Worm (Caenorhabditis elegans): Measurements from ENCODE around the gene fut-3.
A peak's percentile ranks its signal among the peaks of the same experiment; 100 is the strongest.

The fut-3 gene

DNA sequence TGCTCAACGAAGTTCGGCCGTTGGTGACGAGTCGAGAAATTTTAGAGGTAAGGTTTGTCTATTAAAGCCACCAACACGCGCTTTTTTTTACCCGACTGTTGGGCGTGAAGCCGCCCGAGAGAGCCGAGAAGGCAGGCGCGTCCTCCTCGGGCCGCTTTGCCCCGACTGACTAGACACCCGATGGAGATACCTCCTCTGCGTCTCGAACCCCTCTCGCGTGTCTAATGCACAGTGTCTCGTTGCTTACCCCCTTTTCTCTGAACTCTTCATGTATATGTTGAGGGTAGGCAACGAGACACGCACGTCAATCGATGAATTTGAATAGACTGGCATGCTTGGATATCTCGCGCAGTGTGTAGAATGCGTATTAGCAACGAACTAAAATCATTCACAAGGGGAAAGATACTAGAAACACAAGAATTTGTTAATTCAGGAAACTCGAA lies 2.2 kb upstream of the fut-3 start (continued):
- TF ChIP-seq nhr-232 (tag; optimal IDR thresholded peaks at IDR 0.05): peak; percentile 42
- peak; percentile 30 for TF ChIP-seq fax-1 (tag; optimal IDR thresholded peaks at IDR 0.05)
- TF ChIP-seq ceh-18 (tag; optimal IDR thresholded peaks at IDR 0.05): peak; percentile 90
- TF ChIP-seq ceh-34 (tag; optimal IDR thresholded peaks at IDR 0.05): peak; percentile 90
- TF ChIP-seq unc-86 (tag; optimal IDR thresholded peaks at IDR 0.05): peak; percentile 72
- TF ChIP-seq unc-55 (GFP tag; optimal IDR thresholded peaks at IDR 0.05): peak; percentile 66
- peak; percentile 72 for TF ChIP-seq ceh-14 (tag; optimal IDR thresholded peaks at IDR 0.05)
- peak; percentile 87 for TF ChIP-seq ceh-45 (GFP tag; IDR thresholded peaks at IDR 0.05)
- peak; percentile 75 for TF ChIP-seq K02D7.2 (tag; optimal IDR thresholded peaks at IDR 0.05)
- TF ChIP-seq hlh-13 (GFP tag; optimal IDR thresholded peaks at IDR 0.05): peak; percentile 45
- TF ChIP-seq ceh-19 (GFP tag; optimal IDR thresholded peaks at IDR 0.05): peak; percentile 91
- TF ChIP-seq npax-4 (tag; optimal IDR thresholded peaks at IDR 0.05): no peak
- peak; percentile 44 for TF ChIP-seq syd-9 (tag; optimal IDR thresholded peaks at IDR 0.05)
- TF ChIP-seq ceh-22 (tag; optimal IDR thresholded peaks at IDR 0.05): peak; percentile 68
- TF ChIP-seq pros-1 (tag; optimal IDR thresholded peaks at IDR 0.05): peak; percentile 92
- TF ChIP-seq ama-1 (optimal IDR thresholded peaks at IDR 0.05): peak; percentile 98
- TF ChIP-seq ceh-31 (tag; optimal IDR thresholded peaks at IDR 0.05): peak; percentile 89
- no peak for TF ChIP-seq elt-4 (tag; optimal IDR thresholded peaks at IDR 0.05)
- peak; percentile 87 for TF ChIP-seq T23F11.4 (GFP tag; optimal IDR thresholded peaks at IDR 0.05)
- no peak for TF ChIP-seq pqm-1 (tag; optimal IDR thresholded peaks at IDR 0.05)
- TF ChIP-seq hlh-30 (tag; optimal IDR thresholded peaks at IDR 0.05; ENCODE audit: insufficient read depth): peak; percentile 55
- TF ChIP-seq ceh-48 (tag; optimal IDR thresholded peaks at IDR 0.05): peak; percentile 74
- peak; percentile 55 for TF ChIP-seq ahr-1 (tag; optimal IDR thresholded peaks at IDR 0.05)
- TF ChIP-seq ets-4 (tag; optimal IDR thresholded peaks at IDR 0.05): peak; percentile 43
- TF ChIP-seq eyg-1 (tag; optimal IDR thresholded peaks at IDR 0.05): no peak
- TF ChIP-seq ttx-3 (tag; optimal IDR thresholded peaks at IDR 0.05): no peak
- TF ChIP-seq unc-3 (GFP tag; conservative IDR thresholded peaks at IDR 0.05): peak; percentile 93
- TF ChIP-seq unc-3 (tag; optimal IDR thresholded peaks at IDR 0.05): no peak
- TF ChIP-seq hlh-6 (tag; optimal IDR thresholded peaks at IDR 0.05): peak; percentile 22
- peak; percentile 52; the same call in 1 of the 2 replicates for TF ChIP-seq sox-2 (GFP tag; IDR thresholded peaks at IDR 0.05)
- peak; percentile 81 for TF ChIP-seq F13H6.1 (tag; optimal IDR thresholded peaks at IDR 0.05)
- TF ChIP-seq K09A11.1 (tag; optimal IDR thresholded peaks at IDR 0.05; ENCODE audit: insufficient read depth): peak; percentile 60
- TF ChIP-seq pag-3 (tag; optimal IDR thresholded peaks at IDR 0.05; ENCODE audit: borderline replicate concordance): no peak
- peak; percentile 64 for TF ChIP-seq hlh-8 (tag; optimal IDR thresholded peaks at IDR 0.05)
- TF ChIP-seq unc-42 (tag; optimal IDR thresholded peaks at IDR 0.05): peak; percentile 36
- TF ChIP-seq ceh-2 (tag; optimal IDR thresholded peaks at IDR 0.05): peak; percentile 54

DNA sequence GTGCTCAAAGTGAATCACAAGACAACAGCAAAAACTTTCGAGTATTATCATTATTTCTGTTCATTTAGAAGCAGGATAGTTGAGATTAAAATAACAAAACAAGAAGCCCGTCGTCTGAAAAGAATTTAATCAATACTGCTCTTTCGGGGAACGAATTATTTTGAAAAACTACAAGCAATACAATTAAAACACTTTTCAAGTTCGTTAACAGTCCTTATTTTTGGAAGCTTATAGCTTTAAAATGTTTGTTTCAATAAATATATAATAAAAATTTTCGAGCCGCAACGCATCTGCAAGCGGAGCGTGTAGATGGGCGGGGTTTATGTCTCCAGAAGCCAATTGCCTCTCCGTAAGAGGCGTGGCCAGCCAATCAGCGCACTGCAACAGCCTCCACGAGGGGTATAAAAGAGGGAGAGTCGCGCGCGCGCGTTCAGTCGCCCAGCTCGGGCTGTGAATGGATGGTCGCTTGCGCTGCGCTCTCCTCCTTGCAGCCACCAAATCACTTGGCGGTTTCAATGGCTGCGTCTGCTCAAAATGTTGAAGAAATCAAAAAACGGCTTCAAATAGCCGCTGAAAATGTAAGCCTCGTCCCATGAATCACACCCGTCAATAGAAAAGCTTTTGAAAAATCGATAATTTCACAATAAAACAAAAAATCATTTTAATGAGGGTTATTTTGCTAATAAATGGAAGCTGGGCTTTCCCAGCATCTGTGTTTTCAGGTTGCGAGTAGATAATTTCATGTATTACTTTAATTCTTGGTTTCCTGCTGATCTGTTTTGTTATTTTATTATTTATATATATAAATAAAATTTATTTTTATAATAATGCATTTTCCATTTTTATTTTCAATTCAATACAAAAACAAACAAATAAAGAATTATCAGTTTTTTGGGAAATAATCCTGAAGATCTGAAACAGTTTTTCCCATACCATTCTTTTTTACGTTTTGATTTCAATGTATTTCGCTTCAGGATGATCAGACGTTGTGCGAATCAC lies 1.5 kb upstream of the fut-3 start, which contains the start of the genes ift-43 and mdt-26:
ift-43 (minus strand) TSS at position 51 of the 999 bp plus-strand sequence.
mdt-26 (plus strand) TSS at position 446 of the 999 bp plus-strand sequence.
- TF ChIP-seq fkh-10 (GFP tag; optimal IDR thresholded peaks at IDR 0.05) (no peak), tbx-7 (tag; optimal IDR thresholded peaks at IDR 0.05) (peak; percentile 14), ceh-18 (tag; optimal IDR thresholded peaks at IDR 0.05) (peak; percentile 17), ceh-14 (tag; optimal IDR thresholded peaks at IDR 0.05) (peak; percentile 11), hlh-15 (tag; optimal IDR thresholded peaks at IDR 0.05) (no peak), che-1 (tag; optimal IDR thresholded peaks at IDR 0.05) (peak; percentile 14), ceh-22 (tag; optimal IDR thresholded peaks at IDR 0.05) (peak; percentile 53), pros-1 (tag; optimal IDR thresholded peaks at IDR 0.05) (peak; percentile 55), F13H6.1 (tag; optimal IDR thresholded peaks at IDR 0.05) (no peak), nhr-11 (tag; optimal IDR thresholded peaks at IDR 0.05) (no peak), madf-2 (tag; optimal IDR thresholded peaks at IDR 0.05) (peak; percentile 55), hlh-30 (tag; optimal IDR thresholded peaks at IDR 0.05; ENCODE audit: insufficient read depth) (peak; percentile 52), ceh-30 (tag; optimal IDR thresholded peaks at IDR 0.05) (no peak), ceh-34 (tag; optimal IDR thresholded peaks at IDR 0.05) (peak; percentile 9), elt-4 (tag; optimal IDR thresholded peaks at IDR 0.05) (no peak), pqm-1 (tag; optimal IDR thresholded peaks at IDR 0.05) (no peak), ztf-16 (tag; optimal IDR thresholded peaks at IDR 0.05) (no peak), sox-4 (tag; optimal IDR thresholded peaks at IDR 0.05) (peak; percentile 60), mec-3 (tag; optimal IDR thresholded peaks at IDR 0.05; ENCODE audit: borderline replicate concordance) (no peak), unc-3 (GFP tag; conservative IDR thresholded peaks at IDR 0.05) (0 out of 2 replicates have a peak, but pooled peaks have one; percentile 28), unc-3 (tag; optimal IDR thresholded peaks at IDR 0.05) (no peak), dmd-4 (tag; optimal IDR thresholded peaks at IDR 0.05; ENCODE audit: borderline replicate concordance) (no peak), ceh-45 (GFP tag; IDR thresholded peaks at IDR 0.05) (peak; percentile 58; the same call in 1 of the 2 replicates), unc-86 (tag; optimal IDR thresholded peaks at IDR 0.05) (no peak), ceh-2 (tag; optimal IDR thresholded peaks at IDR 0.05) (no peak), ama-1 (optimal IDR thresholded peaks at IDR 0.05) (peak; percentile 98), eyg-1 (tag; optimal IDR thresholded peaks at IDR 0.05) (no peak), T23F11.4 (GFP tag; optimal IDR thresholded peaks at IDR 0.05) (no peak)

Measured in whole organism, late embryonic.